Fruit fly (Drosophila melanogaster) whole organism, embryonic: Measurements from ENCODE around the gene CG44040.
A peak's percentile ranks its signal among the peaks of the same experiment; 100 is the strongest.

Source experiments
- Asciz ChIP-seq: fragments of 200-800 bp; sonication (Bioruptor generic); optimal IDR thresholded peaks from 2 replicates; lab custom pipeline; 2017; ENCODE audit warnings: missing biosample characterization, mild to moderate bottlenecking, missing genetic modification characterization, missing genetic modification reagents
- CG10267 ChIP-seq: fragments of 200-800 bp; sonication (Bioruptor generic); optimal IDR thresholded peaks from 2 replicates; lab custom pipeline; 2018; ENCODE audit warnings: missing biosample characterization, mild to moderate bottlenecking, missing genetic modification characterization, moderate library complexity
- CG10565 ChIP-seq: fragments of 200-800 bp; sonication (Bioruptor generic); optimal IDR thresholded peaks from 3 replicates; lab custom pipeline; 2016; ENCODE audit warnings: missing biosample characterization, mild to moderate bottlenecking, missing genetic modification characterization
- CG12659 ChIP-seq: fragments of 200-800 bp; sonication (Bioruptor generic); optimal IDR thresholded peaks from 3 replicates; lab custom pipeline; 2017; ENCODE audit warnings: mild to moderate bottlenecking, missing biosample characterization, missing genetic modification reagents, missing genetic modification characterization
- CG13123 ChIP-seq: fragments of 200-800 bp; sonication (Bioruptor generic); optimal IDR thresholded peaks from 2 replicates; lab custom pipeline; 2016; ENCODE audit warnings: missing biosample characterization, missing genetic modification characterization
- CG15269 ChIP-seq: fragments of 200-800 bp; sonication (Bioruptor generic); optimal IDR thresholded peaks from 2 replicates; lab custom pipeline; 2018; ENCODE audit warnings: missing biosample characterization, mild to moderate bottlenecking, missing genetic modification characterization, moderate library complexity
- CG15696 ChIP-seq: fragments of 200-800 bp; sonication (Bioruptor generic); optimal IDR thresholded peaks from 2 replicates; lab custom pipeline; 2019; ENCODE audit warnings: missing biosample characterization, mild to moderate bottlenecking, missing genetic modification characterization, moderate library complexity
- CG17359 ChIP-seq: fragments of 200-800 bp; sonication (Bioruptor generic); optimal IDR thresholded peaks from 3 replicates; lab custom pipeline; 2018; ENCODE audit warnings: missing biosample characterization, mild to moderate bottlenecking, missing genetic modification characterization, moderate library complexity
- CG17829 ChIP-seq: fragments of 200-800 bp; optimal IDR thresholded peaks from 2 replicates; lab custom pipeline; 2019; ENCODE audit warnings: missing biosample characterization, mild to moderate bottlenecking, missing genetic modification characterization, moderate library complexity
- CG18476 ChIP-seq: fragments of 200-800 bp; sonication (Bioruptor generic); optimal IDR thresholded peaks from 2 replicates; lab custom pipeline; 2016; ENCODE audit warnings: missing biosample characterization, mild to moderate bottlenecking, missing genetic modification characterization
- CG18599 ChIP-seq: fragments of 200-800 bp; sonication (Bioruptor generic); optimal IDR thresholded peaks from 3 replicates; lab custom pipeline; 2017; ENCODE audit warnings: missing biosample characterization, missing genetic modification characterization, mild to moderate bottlenecking, moderate library complexity, missing genetic modification reagents
- CG6765 ChIP-seq: fragments of 200-800 bp; sonication (Bioruptor generic); optimal IDR thresholded peaks from 3 replicates; lab custom pipeline; 2017; ENCODE audit warnings: missing biosample characterization, mild to moderate bottlenecking, missing genetic modification characterization
- CG7786 ChIP-seq: fragments of 200-800 bp; sonication (Bioruptor generic); optimal IDR thresholded peaks from 2 replicates; lab custom pipeline; 2016; ENCODE audit warnings: missing biosample characterization, missing genetic modification characterization
- CG9797 ChIP-seq: fragments of 200-800 bp; sonication (Bioruptor generic); optimal IDR thresholded peaks from 3 replicates; lab custom pipeline; 2018; ENCODE audit warnings: missing biosample characterization, mild to moderate bottlenecking, missing genetic modification characterization
- CG9932 ChIP-seq: fragments of 200-800 bp; sonication (Bioruptor generic); IDR thresholded peaks from 2 replicates; pipeline ENCODE4 v1.3.6; 2022; ENCODE audit warnings: missing biosample characterization, missing genetic modification characterization
- CoRest ChIP-seq: fragments of 200-800 bp; sonication (Bioruptor generic); optimal IDR thresholded peaks from 3 replicates; lab custom pipeline; 2018; ENCODE audit warnings: missing biosample characterization, mild to moderate bottlenecking, missing genetic modification characterization, moderate library complexity
- CrebB ChIP-seq: fragments of 200-800 bp; sonication (Bioruptor generic); optimal IDR thresholded peaks from 3 replicates; lab custom pipeline; 2018; ENCODE audit warnings: missing biosample characterization, mild to moderate bottlenecking, missing genetic modification characterization
- D19A ChIP-seq: fragments of 200-800 bp; optimal IDR thresholded peaks from 3 replicates; lab custom pipeline; 2019; ENCODE audit warnings: missing biosample characterization, mild to moderate bottlenecking, missing genetic modification characterization, moderate library complexity
- Fer1 ChIP-seq: fragments of 200-800 bp; sonication (Bioruptor generic); optimal IDR thresholded peaks from 2 replicates; lab custom pipeline; 2017; ENCODE audit warnings: missing biosample characterization, mild to moderate bottlenecking, missing genetic modification characterization
- Fer2 ChIP-seq: fragments of 200-800 bp; sonication (Bioruptor generic); optimal IDR thresholded peaks from 2 replicates; lab custom pipeline; 2018; ENCODE audit warnings: missing biosample characterization, mild to moderate bottlenecking, missing genetic modification characterization, moderate library complexity
- Gug ChIP-seq: fragments of 200-800 bp; sonication (Bioruptor generic); IDR thresholded peaks from 4 replicates; pipeline ENCODE4 v1.3.6; 2022; ENCODE audit warnings: missing biosample characterization, missing genetic modification characterization
- HLH3B ChIP-seq: fragments of 200-800 bp; sonication (Bioruptor generic); IDR thresholded peaks from 2 replicates; pipeline ENCODE4 v1.3.6; 2022; ENCODE audit warnings: missing biosample characterization, missing genetic modification characterization
- Hsf ChIP-seq: fragments of 200-800 bp; sonication (Bioruptor generic); optimal IDR thresholded peaks from 3 replicates; lab custom pipeline; 2016; ENCODE audit warnings: missing biosample characterization, missing genetic modification characterization
- Med ChIP-seq: fragments of 200-800 bp; sonication (Bioruptor generic); peaks from one replicate; lab custom pipeline; 2016; ENCODE audit warnings: missing biosample characterization, missing genetic modification characterization, mild to moderate bottlenecking, inconsistent platforms, moderate library complexity
- Oli ChIP-seq: fragments of 200-800 bp; sonication (Bioruptor generic); optimal IDR thresholded peaks from 2 replicates; lab custom pipeline; 2018; ENCODE audit warnings: missing biosample characterization, mild to moderate bottlenecking, missing genetic modification characterization, moderate library complexity
- Optix ChIP-seq: fragments of 200-800 bp; sonication (Bioruptor generic); IDR thresholded peaks from 3 replicates; pipeline ENCODE4 v1.3.6; 2022; ENCODE audit warnings: missing biosample characterization, missing genetic modification characterization
- TFAM ChIP-seq: fragments of 200-800 bp; sonication (Bioruptor generic); optimal IDR thresholded peaks from 2 replicates; lab custom pipeline; 2017; ENCODE audit warnings: missing biosample characterization, missing genetic modification characterization, inconsistent platforms
- Xbp1 ChIP-seq: fragments of 200-800 bp; sonication (Bioruptor generic); optimal IDR thresholded peaks from 3 replicates; lab custom pipeline; 2016; ENCODE audit warnings: missing biosample characterization, mild to moderate bottlenecking, missing genetic modification characterization
- bcd ChIP-seq: fragments of 200-800 bp; sonication (Bioruptor generic); optimal IDR thresholded peaks from 2 replicates; lab custom pipeline; 2017; ENCODE audit warnings: missing biosample characterization, mild to moderate bottlenecking, missing genetic modification characterization
- chif ChIP-seq, 2 experiments: fragments of 200-800 bp; sonication (Bioruptor generic); optimal IDR thresholded peaks; 3 replicates each; lab custom pipeline; 2016; ENCODE audit warnings: missing biosample characterization in 2 of 2, missing genetic modification characterization in 2 of 2
- chinmo ChIP-seq: fragments of 200-800 bp; sonication (Bioruptor generic); IDR thresholded peaks from 4 replicates; pipeline ENCODE4 v1.3.6; 2022; ENCODE audit warnings: missing biosample characterization, missing genetic modification characterization; ENCODE audit not compliant: partially characterized antibody
- crc ChIP-seq: fragments of 200-800 bp; sonication (Bioruptor generic); optimal IDR thresholded peaks from 2 replicates; lab custom pipeline; 2016; ENCODE audit warnings: missing biosample characterization, missing genetic modification characterization
- dmrt99B ChIP-seq: fragments of 200-800 bp; sonication (Bioruptor generic); optimal IDR thresholded peaks from 2 replicates; lab custom pipeline; 2018; ENCODE audit warnings: missing biosample characterization, mild to moderate bottlenecking, missing genetic modification characterization, moderate library complexity
- emc ChIP-seq: fragments of 200-800 bp; sonication (Bioruptor generic); optimal IDR thresholded peaks from 2 replicates; lab custom pipeline; 2016; ENCODE audit warnings: missing biosample characterization, missing genetic modification characterization
- gem ChIP-seq: fragments of 200-800 bp; sonication (Bioruptor generic); optimal IDR thresholded peaks from 2 replicates; lab custom pipeline; 2019; ENCODE audit warnings: missing biosample characterization, mild to moderate bottlenecking, missing genetic modification characterization, moderate library complexity
- grau ChIP-seq: fragments of 200-800 bp; optimal IDR thresholded peaks from 3 replicates; lab custom pipeline; 2019; ENCODE audit warnings: missing biosample characterization, mild to moderate bottlenecking, missing genetic modification characterization, moderate library complexity
- gsb-n ChIP-seq: fragments of 200-800 bp; sonication (Bioruptor generic); optimal IDR thresholded peaks from 3 replicates; lab custom pipeline; 2018; ENCODE audit warnings: missing biosample characterization, mild to moderate bottlenecking, missing genetic modification characterization
- ind ChIP-seq: fragments of 200-800 bp; sonication (Bioruptor generic); optimal IDR thresholded peaks from 3 replicates; lab custom pipeline; 2016; ENCODE audit warnings: missing biosample characterization, missing genetic modification characterization
- mld ChIP-seq: fragments of 200-800 bp; sonication (Bioruptor generic); IDR thresholded peaks from 3 replicates; pipeline ENCODE4 v1.3.6; 2022; ENCODE audit warnings: missing biosample characterization, missing genetic modification characterization; ENCODE audit not compliant: partially characterized antibody
- nom ChIP-seq: fragments of 200-800 bp; sonication (Bioruptor generic); optimal IDR thresholded peaks from 2 replicates; lab custom pipeline; 2017; ENCODE audit warnings: missing biosample characterization, missing genetic modification characterization, mild to moderate bottlenecking, moderate library complexity, missing genetic modification reagents
- peb ChIP-seq: fragments of 200-800 bp; sonication (Bioruptor generic); IDR thresholded peaks from 2 replicates; pipeline ENCODE4 v1.3.6; 2022; ENCODE audit warnings: missing biosample characterization, missing genetic modification characterization
- pho ChIP-seq: fragments of 200-800 bp; sonication (Bioruptor generic); optimal IDR thresholded peaks from 2 replicates; lab custom pipeline; 2016; ENCODE audit warnings: missing biosample characterization, missing genetic modification characterization
- sd ChIP-seq: fragments of 200-800 bp; sonication (Bioruptor generic); optimal IDR thresholded peaks from 3 replicates; lab custom pipeline; 2018; ENCODE audit warnings: missing biosample characterization, mild to moderate bottlenecking, missing genetic modification characterization, moderate library complexity
- slp2 ChIP-seq: fragments of 200-800 bp; sonication (Bioruptor generic); optimal IDR thresholded peaks from 2 replicates; lab custom pipeline; 2016; ENCODE audit warnings: missing biosample characterization, missing genetic modification characterization
- sna ChIP-seq: fragments of 200-800 bp; sonication (Bioruptor generic); IDR thresholded peaks from 2 replicates; pipeline ENCODE4 v1.3.6; 2022; ENCODE audit warnings: missing biosample characterization, missing genetic modification characterization; ENCODE audit not compliant: partially characterized antibody
- vfl ChIP-seq: fragments of 200-800 bp; sonication (Bioruptor generic); optimal IDR thresholded peaks from 2 replicates; lab custom pipeline; 2016; ENCODE audit warnings: missing biosample characterization, missing genetic modification characterization
- vvl ChIP-seq: fragments of 200-800 bp; sonication (Bioruptor generic); IDR thresholded peaks from 2 replicates; pipeline ENCODE4 v1.3.6; 2022; ENCODE audit warnings: missing biosample characterization, missing genetic modification characterization
- wdn ChIP-seq: fragments of 200-800 bp; sonication (Bioruptor generic); IDR thresholded peaks from 2 replicates; pipeline ENCODE4 v1.3.6; 2022; ENCODE audit warnings: missing biosample characterization, missing genetic modification characterization
- yki ChIP-seq: fragments of >200 bp; optimal IDR thresholded peaks from 3 replicates; lab custom pipeline; 2018

CG44040 gene

DNA sequence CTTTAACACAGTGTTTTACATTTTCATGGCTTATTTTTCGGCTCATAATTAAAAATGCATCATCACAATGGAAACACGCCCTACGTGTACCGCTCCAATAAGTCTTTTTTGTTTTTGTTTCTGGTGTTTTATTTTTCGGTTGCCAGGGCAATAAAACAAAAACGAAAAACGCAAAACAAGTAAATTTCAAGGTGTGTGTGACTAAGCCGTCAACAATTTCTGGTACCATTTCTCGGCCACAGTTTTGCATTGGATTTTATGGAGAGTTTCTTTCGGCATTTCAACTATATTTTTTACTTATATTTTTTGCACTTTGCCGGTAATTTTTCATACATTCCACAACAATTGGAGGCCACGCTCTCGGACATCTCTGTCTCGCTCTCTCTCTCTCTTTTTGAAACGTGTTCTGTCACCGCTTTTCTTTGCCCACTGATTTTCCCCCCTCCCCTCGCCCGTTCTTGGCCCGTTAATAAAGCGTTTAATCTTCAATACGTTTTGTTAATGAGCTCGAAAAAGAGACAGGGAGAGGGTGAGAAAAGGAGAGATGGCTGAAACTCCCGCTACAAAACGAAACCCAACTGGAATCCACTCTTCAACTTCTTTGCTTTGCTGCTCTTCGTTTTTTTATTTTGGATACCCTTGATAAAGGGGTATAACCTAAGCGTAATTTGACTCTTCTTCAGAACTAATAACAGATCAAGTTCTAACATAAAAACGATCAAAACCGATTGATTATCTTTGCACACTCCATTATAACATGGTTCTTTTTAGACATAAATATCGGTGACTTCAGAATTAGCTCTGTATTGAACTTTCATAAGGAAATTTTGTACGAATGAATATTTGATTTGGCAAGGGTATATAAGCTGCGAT is 26.9 kb upstream of the CG44040 start:
- TF ChIP-seq sd = peak; percentile 82
- TF ChIP-seq Asciz (GFP tag; lab: Kevin White, UChicago) = peak; percentile 38
- no peak for TF ChIP-seq CG12659 (GFP tag; lab: Kevin White, UChicago)
- TF ChIP-seq nom (GFP tag; lab: Kevin White, UChicago) = peak; percentile 70
- no peak for TF ChIP-seq vvl (GFP tag; lab: Robert Waterston, UW)
- TF ChIP-seq CG6765 (GFP tag; lab: Kevin White, UChicago) = peak; percentile 15
- TF ChIP-seq CoRest (tag; lab: Kevin White, UChicago) = peak; percentile 0
- peak; percentile 11 for TF ChIP-seq crc
- peak; percentile 81 for TF ChIP-seq Med
- TF ChIP-seq CG18476 (GFP tag; lab: Kevin White, UChicago) = no peak
- TF ChIP-seq emc (GFP tag; lab: Kevin White, UChicago) = no peak
- peak; percentile 1 for TF ChIP-seq CG15269 (tag; lab: Kevin White, UChicago)
- no peak for TF ChIP-seq pho
- TF ChIP-seq chif (GFP tag; optimal IDR thresholded peaks at IDR 0.05; lab: Kevin White, UChicago) = peak in 1 of 2 experiments; percentile 28
- peak; percentile 39 for TF ChIP-seq bcd (GFP tag; lab: Kevin White, UChicago)
- no peak for TF ChIP-seq CrebB (tag; lab: Kevin White, UChicago)
- TF ChIP-seq Fer1 (GFP tag; lab: Kevin White, UChicago) = no peak
- TF ChIP-seq sna (GFP tag; lab: Robert Waterston, UW) = no peak
- TF ChIP-seq gem = peak; percentile 58
- no peak for TF ChIP-seq wdn (GFP tag; lab: Robert Waterston, UW)
- no peak for TF ChIP-seq CG9932 (GFP tag; lab: Robert Waterston, UW)
- no peak for TF ChIP-seq CG9797 (GFP tag; lab: Kevin White, UChicago)
- no peak for TF ChIP-seq CG10565 (GFP tag; lab: Kevin White, UChicago)
- no peak for TF ChIP-seq Xbp1 (GFP tag; lab: Kevin White, UChicago)
- TF ChIP-seq D19A (tag; lab: Kevin White, UChicago) = peak; percentile 84
- TF ChIP-seq CG17829 (tag; lab: Kevin White, UChicago) = no peak
- no peak for TF ChIP-seq Fer2 (tag; lab: Kevin White, UChicago)
- TF ChIP-seq Hsf (GFP tag; lab: Kevin White, UChicago) = no peak
- 0 out of 2 replicates have a peak, but pooled peaks have one; percentile 15 for TF ChIP-seq HLH3B (GFP tag; lab: Robert Waterston, UW)
- TF ChIP-seq Optix (GFP tag; lab: Robert Waterston, UW) = no peak
- TF ChIP-seq grau (tag; lab: Kevin White, UChicago) = no peak
- TF ChIP-seq CG17359 (tag; lab: Kevin White, UChicago) = peak; percentile 41
- peak; percentile 18 for TF ChIP-seq vfl (GFP tag; lab: Kevin White, UChicago)
- TF ChIP-seq TFAM = no peak
- peak; percentile 68 for TF ChIP-seq dmrt99B (tag; lab: Kevin White, UChicago)
- no peak for TF ChIP-seq Oli
- TF ChIP-seq CG15696 (tag; lab: Kevin White, UChicago) = no peak
- TF ChIP-seq gsb-n (tag; lab: Kevin White, UChicago) = peak; percentile 46
- TF ChIP-seq mld (GFP tag; lab: Robert Waterston, UW) = no peak
- TF ChIP-seq yki (lab: Kevin White, UChicago) = no peak
- no peak for TF ChIP-seq chinmo (GFP tag; lab: Robert Waterston, UW)
- TF ChIP-seq CG13123 (GFP tag; lab: Kevin White, UChicago) = no peak
- no peak for TF ChIP-seq peb (GFP tag; lab: Robert Waterston, UW)
- peak; percentile 31 for TF ChIP-seq CG18599
- no peak for TF ChIP-seq CG7786 (GFP tag; lab: Kevin White, UChicago)
- TF ChIP-seq Gug (GFP tag; lab: Robert Waterston, UW) = no peak
- TF ChIP-seq ind (GFP tag; lab: Kevin White, UChicago) = peak; percentile 12
- TF ChIP-seq CG10267 = no peak
- no peak for TF ChIP-seq slp2
